Worm (Caenorhabditis elegans): Measurements from ENCODE around the gene Y54G2A.41.
A peak's percentile ranks its signal among the peaks of the same experiment; 100 is the strongest.

Y54G2A.41 gene

DNA sequence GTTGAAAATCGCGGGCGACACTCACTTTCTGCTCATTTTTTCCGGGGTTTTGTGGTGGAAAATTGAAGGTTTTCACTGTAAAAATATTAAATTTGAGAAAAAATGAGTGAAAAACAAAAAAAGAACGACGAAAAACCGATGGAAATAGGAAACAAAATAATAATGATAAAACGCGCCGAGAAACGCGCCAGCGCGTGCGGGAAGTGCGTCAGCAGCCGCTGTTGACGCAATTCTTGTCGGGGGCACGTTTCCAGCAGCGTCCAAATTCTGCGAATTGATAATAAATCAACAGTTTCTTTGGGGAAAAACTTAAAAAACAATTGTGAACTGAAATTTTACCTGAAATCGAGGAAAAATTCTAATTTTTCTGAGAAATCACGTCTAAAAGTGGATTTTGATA lies 25.9 kb upstream of the Y54G2A.41 start, which contains the start of gene ubxn-2 (continued):
- peak; percentile 43 for TF ChIP-seq nhr-28 (tag; optimal IDR thresholded peaks at IDR 0.05)
- peak; percentile 35 for TF ChIP-seq jun-1 (tag; optimal IDR thresholded peaks at IDR 0.05)
- TF ChIP-seq T26A8.4 (GFP tag; IDR thresholded peaks at IDR 0.05) = peak; percentile 70
- peak; percentile 32 for TF ChIP-seq spr-3 (GFP tag; optimal IDR thresholded peaks at IDR 0.05)
- TF ChIP-seq nhr-11 (tag; optimal IDR thresholded peaks at IDR 0.05) = peak; percentile 24
- 0 out of 2 replicates have a peak, but pooled peaks have one; percentile 43 for TF ChIP-seq dmd-9 (GFP tag; IDR thresholded peaks at IDR 0.05)
- no peak for TF ChIP-seq attf-4 (tag; optimal IDR thresholded peaks at IDR 0.05)
- no peak for TF ChIP-seq snpc-1.2 (GFP tag; IDR thresholded peaks at IDR 0.05)
- TF ChIP-seq lin-38 (GFP tag; IDR thresholded peaks at IDR 0.05) = peak; percentile 85
- TF ChIP-seq nhr-42 (GFP tag; IDR thresholded peaks at IDR 0.05) = peak; percentile 12; the same call in 1 of the 2 replicates
- peak; percentile 42; the same call in 1 of the 2 replicates for TF ChIP-seq lin-29 (GFP tag; IDR thresholded peaks at IDR 0.05)
- TF ChIP-seq ceh-62 (tag; optimal IDR thresholded peaks at IDR 0.05) = no peak

DNA sequence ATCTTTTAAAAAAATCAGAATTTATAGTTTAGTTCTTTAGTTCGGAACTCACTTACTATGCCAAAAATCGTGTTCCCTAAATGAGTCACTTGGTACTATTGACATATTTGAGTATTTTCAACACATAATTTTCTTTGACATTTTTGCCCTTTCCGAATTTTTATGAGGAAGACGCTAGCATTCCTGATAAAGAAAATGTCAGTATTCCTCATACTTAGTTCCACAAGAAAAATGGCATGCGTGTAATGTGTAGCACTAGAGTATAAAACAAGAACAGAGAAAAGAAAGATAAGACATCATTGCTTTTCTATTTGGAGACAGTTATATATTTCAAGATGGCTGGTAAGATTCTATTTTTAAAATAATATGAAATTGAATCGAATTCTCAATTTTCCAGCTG lies 21.7 kb upstream of the Y54G2A.41 start, which contains the start of gene Y94H6A.2:
Gene Y94H6A.2, plus strand, starts transcription at position 336 of the 400 bp plus-strand sequence.
- TF ChIP-seq T20F7.1 (GFP tag; optimal IDR thresholded peaks at IDR 0.05) (peak; percentile 25), dmd-6 (GFP tag; IDR thresholded peaks at IDR 0.05) (peak; percentile 37; the same call in 1 of the 2 replicates), vab-7 (GFP tag; IDR thresholded peaks at IDR 0.05) (no peak), pqm-1 (tag; optimal IDR thresholded peaks at IDR 0.05) (peak; percentile 47), dve-1 (tag; optimal IDR thresholded peaks at IDR 0.05; ENCODE audit: insufficient read depth) (peak; percentile 19), nhr-28 (tag; optimal IDR thresholded peaks at IDR 0.05) (peak; percentile 61)

DNA sequence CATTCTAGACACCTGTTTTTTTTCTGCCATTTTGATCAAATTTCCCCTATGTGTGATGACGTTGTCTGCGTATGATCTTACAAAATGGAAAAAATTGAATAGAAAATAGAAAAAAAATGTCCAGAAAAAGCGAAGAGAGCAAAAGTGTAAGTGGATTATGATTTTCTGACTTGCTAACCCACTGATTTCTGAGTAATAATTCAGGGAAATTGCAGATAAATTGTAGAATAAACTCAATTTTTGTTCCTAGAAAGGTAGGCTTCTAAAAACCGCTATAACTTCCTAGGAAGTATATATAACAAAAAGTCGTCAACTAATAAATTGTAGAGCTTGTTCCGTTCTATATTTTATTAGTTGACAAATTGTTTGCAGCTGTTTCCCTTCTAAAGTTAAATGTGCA lies 17.0 kb upstream of the Y54G2A.41 start:
- TF ChIP-seq nhr-77 (tag; optimal IDR thresholded peaks at IDR 0.05) (no peak), ama-1 (optimal IDR thresholded peaks at IDR 0.05) (no peak), ceh-32 (tag; optimal IDR thresholded peaks at IDR 0.05; ENCODE audit: poor library complexity) (no peak), zfp-2 (tag; optimal IDR thresholded peaks at IDR 0.05) (no peak), F44E2.7 (GFP tag; IDR thresholded peaks at IDR 0.05) (no peak), dmd-9 (GFP tag; IDR thresholded peaks at IDR 0.05) (no peak), spr-3 (GFP tag; optimal IDR thresholded peaks at IDR 0.05) (no peak), daf-16 (GFP tag; optimal IDR thresholded peaks at IDR 0.05) (no peak), daf-16 (tag; optimal IDR thresholded peaks at IDR 0.05) (no peak), hif-1 (tag; optimal IDR thresholded peaks at IDR 0.05) (no peak), nhr-111 (GFP tag; optimal IDR thresholded peaks at IDR 0.05) (no peak), nhr-76 (tag; optimal IDR thresholded peaks at IDR 0.05) (no peak), lin-15B (tag; optimal IDR thresholded peaks at IDR 0.05) (no peak), lin-13 (GFP tag; optimal IDR thresholded peaks at IDR 0.05) (no peak), T20F7.1 (GFP tag; optimal IDR thresholded peaks at IDR 0.05) (no peak), sdz-12 (GFP tag; optimal IDR thresholded peaks at IDR 0.05) (no peak), gei-8 (GFP tag; optimal IDR thresholded peaks at IDR 0.05) (no peak), pha-4 (GFP tag; IDR thresholded peaks at IDR 0.05) (no peak), pha-4 (tag; optimal IDR thresholded peaks at IDR 0.05) (no peak), tra-1 (GFP tag; IDR thresholded peaks at IDR 0.05) (no peak)

DNA sequence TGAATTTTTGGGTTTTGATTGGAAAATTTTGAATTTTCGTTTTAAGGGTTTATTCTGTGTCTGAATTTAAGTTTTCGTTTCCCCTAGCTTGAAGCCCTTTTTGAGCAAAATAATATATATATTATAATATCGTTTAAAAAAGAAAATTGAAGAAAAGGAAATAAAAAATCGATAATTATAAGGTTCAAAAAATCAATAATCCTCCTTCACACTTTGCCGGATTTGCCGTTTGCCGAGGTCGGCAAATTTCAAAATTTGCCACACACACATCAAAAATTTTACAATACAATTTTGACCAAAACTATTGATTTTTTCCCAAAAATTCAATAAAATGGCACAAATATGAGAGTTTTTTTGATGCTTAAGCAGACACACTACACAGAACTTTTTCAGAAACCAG lies 15.1 kb upstream of the Y54G2A.41 start:
- TF ChIP-seq F26F4.8 (GFP tag; conservative IDR thresholded peaks at IDR 0.05) (no peak), snpc-4 (tag; optimal IDR thresholded peaks at IDR 0.05) (no peak), ceh-28 (tag; optimal IDR thresholded peaks at IDR 0.05) (peak; percentile 50), Y48G9A.11 (GFP tag; IDR thresholded peaks at IDR 0.05) (no peak), jun-1 (tag; optimal IDR thresholded peaks at IDR 0.05) (no peak), R02D3.7 (tag; optimal IDR thresholded peaks at IDR 0.05) (no peak)
